Fruit fly (Drosophila melanogaster) whole organism, embryonic: ENCODE measurements around the gene ps.

Source experiments
- CG13624 ChIP-seq: fragments of 200-800 bp; sonication (Bioruptor generic); optimal IDR thresholded peaks from 2 replicates; lab custom pipeline; 2016; ENCODE audit warnings: missing biosample characterization, missing genetic modification characterization
- corto ChIP-seq: fragments of 200-800 bp; sonication (Bioruptor generic); optimal IDR thresholded peaks from 2 replicates; lab custom pipeline; 2016; ENCODE audit warnings: missing biosample characterization, mild to moderate bottlenecking, missing genetic modification characterization, moderate library complexity
- danr ChIP-seq: fragments of 200-800 bp; sonication (Bioruptor generic); IDR thresholded peaks from 2 replicates; pipeline ENCODE4 v1.3.6; 2022; ENCODE audit warnings: missing biosample characterization, missing genetic modification characterization

DNA sequence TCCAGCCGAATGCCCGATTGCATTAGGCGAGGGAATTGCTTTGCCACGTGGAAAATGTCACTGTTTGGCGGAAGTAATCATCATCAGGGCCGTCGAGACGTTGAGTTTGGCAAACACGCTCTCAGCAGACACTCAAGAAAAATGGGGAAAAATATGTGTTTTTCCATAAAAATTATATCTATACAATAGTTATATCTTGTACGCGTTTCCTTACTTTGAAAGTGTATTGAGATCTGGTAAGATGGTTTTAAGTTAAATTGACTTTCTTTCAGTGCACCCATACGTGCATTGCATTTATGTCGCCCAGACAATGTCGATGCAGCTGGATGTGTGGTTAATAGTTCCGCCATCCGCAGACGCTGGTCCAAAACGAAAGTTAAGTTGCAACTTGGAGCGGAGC lies 31.8 kb upstream of the ps start:
- TF ChIP-seq corto (GFP tag; lab: Kevin White, UChicago), result no peak
- TF ChIP-seq CG13624 (GFP tag; lab: Kevin White, UChicago), result no peak
- TF ChIP-seq danr (GFP tag; lab: Robert Waterston, UW), result no peak
